Worm (Caenorhabditis elegans) whole organism, L1 larva: ENCODE results near the gene F10E9.2.

ENCODE experiments used
- C16A3.4 ChIP-seq: fragments of 150-350 bp; optimal IDR thresholded peaks from 2 replicates; lab custom pipeline; 2014; ENCODE audit warnings: missing biosample characterization, missing genetic modification characterization
- F16B12.6 ChIP-seq: fragments of 150-350 bp; optimal IDR thresholded peaks from 2 replicates; lab custom pipeline; 2014; ENCODE audit warnings: missing biosample characterization, missing genetic modification characterization
- aha-1 ChIP-seq: fragments of 150-350 bp; optimal IDR thresholded peaks from 2 replicates; lab custom pipeline; 2014; ENCODE audit warnings: missing biosample characterization, missing genetic modification characterization
- alr-1 ChIP-seq: fragments of 200-800 bp; sonication (Bioruptor generic); optimal IDR thresholded peaks from 2 replicates; lab custom pipeline; 2018; ENCODE audit warnings: borderline replicate concordance, mild to moderate bottlenecking, missing genetic modification characterization, missing compliant biosample characterization
- blmp-1 ChIP-seq: fragments of 150-350 bp; optimal IDR thresholded peaks from 2 replicates; lab custom pipeline; 2014; ENCODE audit warnings: missing biosample characterization, missing genetic modification characterization
- ceh-90 ChIP-seq: sonication (generic microtip); optimal IDR thresholded peaks from 2 replicates; lab custom pipeline; 2016; ENCODE audit warnings: missing genetic modification characterization, missing compliant biosample characterization
- ces-1 ChIP-seq: fragments of 150-350 bp; optimal IDR thresholded peaks from 2 replicates; lab custom pipeline; 2014; ENCODE audit warnings: missing biosample characterization, missing genetic modification reagents, missing genetic modification characterization
- dpl-1 ChIP-seq, 3 experiments: fragments of 150-350 bp in 2 of 3; sonication (generic microtip) in 1 of 3; optimal IDR thresholded peaks; 2 replicates each; lab custom pipeline; 2014 to 2017; ENCODE audit warnings: missing biosample characterization in 3 of 3, missing genetic modification characterization in 3 of 3, missing genetic modification reagents in 3 of 3
- dsc-1 ChIP-seq: sonication (generic microtip); optimal IDR thresholded peaks from 2 replicates; lab custom pipeline; 2016; ENCODE audit warnings: mild to moderate bottlenecking, missing genetic modification characterization, missing compliant biosample characterization
- efl-1 ChIP-seq, 4 experiments: fragments of 150-350 bp; optimal IDR thresholded peaks in 3 of 4; peaks in 1 of 4; 1 replicate in 1 of 4; 2 replicates in 3 of 4; lab custom pipeline; 2014; ENCODE audit warnings: missing biosample characterization in 2 of 4, missing genetic modification characterization in 2 of 4, missing genetic modification reagents in 2 of 4
- efl-3 ChIP-seq: fragments of 200-800 bp; sonication (Bioruptor generic); optimal IDR thresholded peaks from 2 replicates; lab custom pipeline; 2018; ENCODE audit warnings: mild to moderate bottlenecking, missing genetic modification characterization, missing compliant biosample characterization
- egl-13 ChIP-seq: sonication (generic microtip); optimal IDR thresholded peaks from 2 replicates; lab custom pipeline; 2016; ENCODE audit warnings: missing genotype, missing genetic modification reagents, missing genetic modification characterization, missing compliant biosample characterization
- elt-3 ChIP-seq, 6 experiments: fragments of 150-350 bp in 1 of 6; sonication (generic microtip); optimal IDR thresholded peaks; 2 replicates each; lab custom pipeline; 2017 to 2018; ENCODE audit warnings: missing biosample characterization in 6 of 6, missing genetic modification characterization in 6 of 6, inconsistent platforms in 1 of 6
- fkh-10 ChIP-seq: sonication (generic microtip); optimal IDR thresholded peaks from 2 replicates; lab custom pipeline; 2017; ENCODE audit warnings: missing biosample characterization, missing genetic modification reagents, missing genetic modification characterization
- fkh-4 ChIP-seq: sonication (generic microtip); optimal IDR thresholded peaks from 2 replicates; lab custom pipeline; 2016; ENCODE audit warnings: missing compliant biosample characterization, missing genetic modification characterization, borderline replicate concordance
- fkh-8 ChIP-seq: sonication (generic microtip); optimal IDR thresholded peaks from 2 replicates; lab custom pipeline; 2016; ENCODE audit warnings: mild to moderate bottlenecking, missing genetic modification characterization, missing compliant biosample characterization
- fos-1 ChIP-seq: fragments of 150-350 bp; optimal IDR thresholded peaks from 2 replicates; lab custom pipeline; 2014; ENCODE audit warnings: missing biosample characterization, missing genetic modification characterization
- hlh-17 ChIP-seq: fragments of 200-800 bp; sonication (Bioruptor generic); optimal IDR thresholded peaks from 2 replicates; lab custom pipeline; 2018; ENCODE audit warnings: missing genetic modification characterization, mild to moderate bottlenecking, missing compliant biosample characterization, moderate library complexity, borderline replicate concordance
- irx-1 ChIP-seq: sonication (generic microtip); optimal IDR thresholded peaks from 2 replicates; lab custom pipeline; 2016; ENCODE audit warnings: missing genetic modification characterization, missing compliant biosample characterization
- isw-1 ChIP-seq: fragments of 200-800 bp; sonication (Bioruptor generic); IDR thresholded peaks from 2 replicates; pipeline ENCODE4 v1.3.6; 2022; ENCODE audit warnings: missing genetic modification characterization, missing compliant biosample characterization
- lin-13 ChIP-seq: fragments of 150-350 bp; optimal IDR thresholded peaks from 2 replicates; lab custom pipeline; 2014; ENCODE audit warnings: missing biosample characterization, missing genetic modification reagents, missing genetic modification characterization
- lin-14 ChIP-seq: fragments of 200-800 bp; sonication (Bioruptor generic); optimal IDR thresholded peaks from 2 replicates; lab custom pipeline; 2018; ENCODE audit warnings: mild to moderate bottlenecking, missing genetic modification characterization, moderate library complexity, missing compliant biosample characterization
- lin-35 ChIP-seq, 2 experiments: fragments of 150-350 bp; optimal IDR thresholded peaks; 2 replicates each; lab custom pipeline; 2014; ENCODE audit warnings: missing biosample characterization in 2 of 2, missing genetic modification characterization in 2 of 2, missing genetic modification reagents in 2 of 2
- lir-3 ChIP-seq: sonication (generic microtip); optimal IDR thresholded peaks from 2 replicates; lab custom pipeline; 2016; ENCODE audit warnings: mild to moderate bottlenecking, missing genetic modification characterization, moderate library complexity, missing compliant biosample characterization; ENCODE audit not compliant: poor library complexity
- lsy-2 ChIP-seq, 2 experiments: fragments of 150-350 bp; optimal IDR thresholded peaks; 2 replicates each; lab custom pipeline; 2014; ENCODE audit warnings: missing biosample characterization in 2 of 2, missing genetic modification characterization in 2 of 2
- mab-9 ChIP-seq: fragments of 200-800 bp; sonication (Bioruptor generic); IDR thresholded peaks from 2 replicates; pipeline ENCODE4 v1.3.6; 2022; ENCODE audit warnings: missing genetic modification reagents, missing genetic modification characterization, missing compliant biosample characterization
- mef-2 ChIP-seq: fragments of 150-350 bp; optimal IDR thresholded peaks from 2 replicates; lab custom pipeline; 2014; ENCODE audit warnings: missing biosample characterization, missing genetic modification characterization
- nhr-11 ChIP-seq: fragments of 150-350 bp; optimal IDR thresholded peaks from 2 replicates; lab custom pipeline; 2014; ENCODE audit warnings: missing biosample characterization, missing genetic modification characterization
- nhr-19 ChIP-seq: fragments of 200-800 bp; sonication (Bioruptor generic); conservative IDR thresholded peaks from 2 replicates; pipeline ENCODE4 v1.3.6; 2022; ENCODE audit warnings: missing genetic modification characterization, missing compliant biosample characterization
- nhr-20 ChIP-seq: sonication (generic microtip); optimal IDR thresholded peaks from 2 replicates; lab custom pipeline; 2016; ENCODE audit warnings: mild to moderate bottlenecking, missing genetic modification characterization, missing compliant biosample characterization
- nhr-237 ChIP-seq: fragments of 150-350 bp; optimal IDR thresholded peaks from 2 replicates; lab custom pipeline; 2014; ENCODE audit warnings: missing biosample characterization, missing genetic modification characterization
- nhr-47 ChIP-seq: sonication (generic microtip); optimal IDR thresholded peaks from 2 replicates; lab custom pipeline; 2016; ENCODE audit warnings: mild to moderate bottlenecking, missing genetic modification characterization, moderate library complexity, missing compliant biosample characterization
- nhr-76 ChIP-seq: sonication (generic microtip); optimal IDR thresholded peaks from 2 replicates; lab custom pipeline; 2017; ENCODE audit warnings: missing biosample characterization, missing genetic modification characterization
- nhr-77 ChIP-seq: fragments of 150-350 bp; optimal IDR thresholded peaks from 2 replicates; lab custom pipeline; 2014; ENCODE audit warnings: missing biosample characterization, missing genetic modification characterization
- nhr-85 ChIP-seq: sonication (generic microtip); peaks from one replicate; lab custom pipeline; 2016; ENCODE audit warnings: missing genetic modification characterization, inconsistent platforms, missing compliant biosample characterization
- nhr-90 ChIP-seq: sonication (generic microtip); optimal IDR thresholded peaks from 2 replicates; lab custom pipeline; 2016; ENCODE audit warnings: mild to moderate bottlenecking, missing genetic modification characterization, missing compliant biosample characterization; ENCODE audit not compliant: poor library complexity
- rnt-1 ChIP-seq: sonication (generic microtip); optimal IDR thresholded peaks from 2 replicates; lab custom pipeline; 2016; ENCODE audit warnings: mild to moderate bottlenecking, missing genetic modification characterization, moderate library complexity, missing compliant biosample characterization
- snu-23 ChIP-seq: sonication (generic microtip); optimal IDR thresholded peaks from 2 replicates; lab custom pipeline; 2016; ENCODE audit warnings: missing genetic modification characterization, missing compliant biosample characterization
- swsn-7 ChIP-seq: sonication (generic microtip); optimal IDR thresholded peaks from 2 replicates; lab custom pipeline; 2016; ENCODE audit warnings: missing genetic modification characterization, missing compliant biosample characterization
- tbx-2 ChIP-seq: sonication (generic microtip); optimal IDR thresholded peaks from 2 replicates; lab custom pipeline; 2016; ENCODE audit warnings: missing genetic modification characterization, missing compliant biosample characterization
- unc-98 ChIP-seq: fragments of 200-800 bp; sonication (Bioruptor generic); IDR thresholded peaks from 2 replicates; pipeline ENCODE4 v1.3.6; 2022; ENCODE audit warnings: missing genetic modification characterization, missing compliant biosample characterization
- xbp-1 ChIP-seq: sonication (generic microtip); optimal IDR thresholded peaks from 2 replicates; lab custom pipeline; 2016; ENCODE audit warnings: missing genetic modification characterization, missing compliant biosample characterization
- zip-4 ChIP-seq: fragments of 200-800 bp; sonication (Bioruptor generic); optimal IDR thresholded peaks from 2 replicates; lab custom pipeline; 2018; ENCODE audit warnings: mild to moderate bottlenecking, missing genetic modification characterization, moderate library complexity, missing compliant biosample characterization
- ztf-11 ChIP-seq, 2 experiments: sonication (generic microtip); optimal IDR thresholded peaks; 2 replicates each; lab custom pipeline; 2016 to 2017; ENCODE audit warnings: missing genetic modification characterization in 2 of 2, missing biosample characterization in 1 of 2, missing compliant biosample characterization in 1 of 2

F10E9.2 gene

DNA sequence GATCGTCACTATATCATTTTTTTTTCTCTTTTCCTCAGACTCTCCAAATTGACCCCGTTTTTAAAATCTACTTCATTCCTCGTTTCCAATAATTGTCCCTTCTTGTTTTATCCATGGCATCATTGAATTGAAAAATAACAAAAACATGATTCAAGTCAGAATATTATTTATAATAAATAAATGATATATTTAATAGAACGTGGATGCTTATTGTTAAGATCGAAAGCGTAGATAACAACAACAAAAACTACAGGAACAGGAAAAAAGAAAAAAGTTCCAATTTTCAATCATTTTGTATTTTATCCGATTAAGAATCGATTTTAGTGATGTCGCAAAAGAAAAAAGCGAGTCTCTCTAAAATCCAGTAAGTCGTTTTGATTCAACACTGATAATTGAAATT is at the start of gene F10E9.2:
F10E9.2 (plus strand) TSS at position 301 of the 400 bp plus-strand sequence.
- TF ChIP-seq elt-3 (tag; optimal IDR thresholded peaks at IDR 0.05; lab: Kevin White, UChicago) (no peak), fkh-4 (no peak), blmp-1 (no peak), F16B12.6 (tag; lab: Kevin White, UChicago) (no peak), fkh-10 (no peak), hlh-17 (GFP tag; lab: Kevin White, UChicago) (no peak), irx-1 (tag; lab: Kevin White, UChicago) (no peak)

DNA sequence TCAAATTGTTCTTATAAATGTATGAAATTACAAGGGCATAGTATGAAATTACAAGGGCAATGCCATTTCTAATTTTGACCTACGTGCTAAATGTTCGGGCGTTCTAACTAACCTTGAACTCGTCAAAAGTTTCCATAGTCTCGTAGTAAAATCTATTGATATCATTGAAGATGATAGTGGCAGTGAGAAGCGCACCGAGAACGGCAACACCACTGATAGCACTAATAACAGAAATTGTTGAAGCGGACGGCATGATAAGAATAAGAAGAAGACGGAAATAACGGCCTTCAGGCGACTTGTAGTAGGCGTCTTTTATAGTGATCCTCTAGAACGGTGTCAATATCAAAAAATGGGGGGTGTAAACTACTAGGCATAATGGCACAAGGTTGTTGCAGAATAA is 49.1 kb upstream of the F10E9.2 start, which contains the start of gene col-91:
col-91 (minus strand) TSS at position 288 of the 400 bp plus-strand sequence.
- TF ChIP-seq nhr-90 (tag; lab: Kevin White, UChicago) (no peak), isw-1 (GFP tag; lab: Robert Waterston, UW) (no peak), elt-3 (tag; optimal IDR thresholded peaks at IDR 0.05; lab: Kevin White, UChicago) (peak in 3 of 6 experiments; percentile 3 to 42 (median 36)), nhr-19 (GFP tag; lab: Robert Waterston, UW) (no peak), zip-4 (GFP tag; lab: Kevin White, UChicago) (no peak), fos-1 (tag; lab: Kevin White, UChicago) (no peak), alr-1 (tag; lab: Kevin White, UChicago) (no peak), lin-14 (peak; percentile 40), lin-13 (GFP tag; lab: Kevin White, UChicago) (no peak), unc-98 (GFP tag; lab: Robert Waterston, UW) (no peak), efl-3 (GFP tag; lab: Kevin White, UChicago) (no peak)

DNA sequence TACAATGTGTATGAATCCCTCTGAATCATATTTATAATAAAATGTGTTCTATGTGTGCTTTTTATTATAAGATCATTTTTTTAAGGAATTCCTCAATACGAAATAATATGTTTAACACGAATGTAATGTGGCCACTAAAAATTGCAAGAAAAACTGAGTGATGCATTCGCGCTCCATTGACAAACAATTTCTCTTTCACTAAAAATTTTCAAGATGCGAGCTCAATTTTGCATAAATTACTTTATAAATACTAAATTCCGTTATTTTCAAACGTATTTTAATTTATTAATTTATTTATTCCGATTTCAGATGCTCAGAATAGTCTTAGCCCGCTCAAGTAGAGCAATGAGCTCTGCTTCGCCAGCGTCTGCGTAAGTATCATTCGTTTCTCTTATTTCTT is 46.7 kb upstream of the F10E9.2 start, which contains the start of gene mrps-9:
mrps-9 (plus strand) TSS at position 310 of the 400 bp plus-strand sequence.
- no peak for TF ChIP-seq nhr-77 (tag; lab: Kevin White, UChicago)
- peak; percentile 27 to 41 for TF ChIP-seq lin-35 (GFP tag; optimal IDR thresholded peaks at IDR 0.05; lab: Kevin White, UChicago)
- no peak for TF ChIP-seq mef-2 (tag; lab: Kevin White, UChicago)
- peak; percentile 11 to 64 (median 37) for TF ChIP-seq dpl-1 (GFP tag; optimal IDR thresholded peaks at IDR 0.05; lab: Kevin White, UChicago)
- no peak for TF ChIP-seq aha-1 (tag; lab: Kevin White, UChicago)
- no peak for TF ChIP-seq fkh-8 (tag; lab: Kevin White, UChicago)
- TF ChIP-seq dsc-1, result no peak
- TF ChIP-seq nhr-20, result peak; percentile 0
- TF ChIP-seq lir-3, result peak; percentile 30
- no peak for TF ChIP-seq irx-1 (tag; lab: Kevin White, UChicago)
- peak; percentile 26 for TF ChIP-seq rnt-1 (tag; lab: Kevin White, UChicago)
- no peak for TF ChIP-seq egl-13 (tag; lab: Kevin White, UChicago)
- no peak for TF ChIP-seq ces-1
- TF ChIP-seq nhr-85 (tag; lab: Kevin White, UChicago), result no peak
- peak; percentile 30 for TF ChIP-seq snu-23
- peak; percentile 78 for TF ChIP-seq blmp-1
- no peak for TF ChIP-seq ceh-90
- TF ChIP-seq swsn-7, result peak; percentile 15
- TF ChIP-seq xbp-1 (tag; lab: Kevin White, UChicago), result peak; percentile 9
- TF ChIP-seq efl-1 (optimal IDR thresholded peaks at IDR 0.05; lab: Kevin White, UChicago), result peak; percentile 30 to 36
- TF ChIP-seq efl-1 (GFP tag; optimal IDR thresholded peaks at IDR 0.05 in 1 of 2; lab: Kevin White, UChicago), result peak; percentile 31 to 92
- TF ChIP-seq nhr-47 (tag; lab: Kevin White, UChicago), result no peak
- no peak for TF ChIP-seq tbx-2
- no peak for TF ChIP-seq nhr-237 (tag; lab: Kevin White, UChicago)
- TF ChIP-seq nhr-11 (tag; lab: Kevin White, UChicago), result no peak
- peak; percentile 38 for TF ChIP-seq lin-14
- TF ChIP-seq ztf-11 (tag; optimal IDR thresholded peaks at IDR 0.05; lab: Kevin White, UChicago), result no peak
- peak in 1 of 2 experiments; percentile 60 for TF ChIP-seq lsy-2 (tag; optimal IDR thresholded peaks at IDR 0.05; lab: Kevin White, UChicago)
- TF ChIP-seq nhr-76 (tag; lab: Kevin White, UChicago), result no peak
- TF ChIP-seq nhr-90 (tag; lab: Kevin White, UChicago), result no peak
- TF ChIP-seq C16A3.4, result no peak
- no peak for TF ChIP-seq elt-3 (tag; optimal IDR thresholded peaks at IDR 0.05; lab: Kevin White, UChicago)
- no peak for TF ChIP-seq F16B12.6 (tag; lab: Kevin White, UChicago)
- TF ChIP-seq mab-9 (GFP tag; lab: Robert Waterston, UW), result no peak
